Worm (Caenorhabditis elegans) whole organism, L2 larva: Measurements from ENCODE around the gene pgp-1.

Source experiments
- R02D3.7 ChIP-seq: fragments of 150-350 bp; optimal IDR thresholded peaks from 2 replicates; lab custom pipeline; 2014; ENCODE audit warnings: missing biosample characterization, missing genetic modification characterization
- aly-2 ChIP-seq: fragments of 150-350 bp; optimal IDR thresholded peaks from 2 replicates; lab custom pipeline; 2014; ENCODE audit warnings: missing biosample characterization, missing genetic modification characterization
- ama-1 ChIP-seq: fragments of 150-350 bp; optimal IDR thresholded peaks from 2 replicates; lab custom pipeline; 2018; ENCODE audit warnings: inconsistent platforms
- elt-3 ChIP-seq: sonication (generic microtip); optimal IDR thresholded peaks from 2 replicates; lab custom pipeline; 2017; ENCODE audit warnings: missing biosample characterization, missing genetic modification characterization
- lin-39 ChIP-seq: fragments of 150-350 bp; optimal IDR thresholded peaks from 2 replicates; lab custom pipeline; 2014; ENCODE audit warnings: missing biosample characterization, missing genetic modification reagents, missing genetic modification characterization
- snpc-4 ChIP-seq: fragments of 150-350 bp; optimal IDR thresholded peaks from 2 replicates; lab custom pipeline; 2014; ENCODE audit warnings: missing biosample characterization, missing genetic modification characterization
- unc-39 ChIP-seq: fragments of 150-350 bp; optimal IDR thresholded peaks from 2 replicates; lab custom pipeline; 2014; ENCODE audit warnings: missing biosample characterization, missing genetic modification characterization
- zag-1 ChIP-seq: fragments of 150-350 bp; optimal IDR thresholded peaks from 2 replicates; lab custom pipeline; 2014; ENCODE audit warnings: missing biosample characterization, missing genetic modification characterization
- ztf-11 ChIP-seq: sonication (generic microtip); optimal IDR thresholded peaks from 2 replicates; lab custom pipeline; 2017; ENCODE audit warnings: missing biosample characterization, missing genetic modification characterization
- ztf-4 ChIP-seq: fragments of 150-350 bp; optimal IDR thresholded peaks from 2 replicates; lab custom pipeline; 2014; ENCODE audit warnings: missing biosample characterization, missing genetic modification characterization

- no peak for TF ChIP-seq lin-39
- no peak for TF ChIP-seq aly-2
- no peak for TF ChIP-seq zag-1
- TF ChIP-seq ztf-4 (tag; lab: Kevin White, UChicago) = no peak
- no peak for TF ChIP-seq unc-39 (tag; lab: Kevin White, UChicago)
- no peak for TF ChIP-seq snpc-4 (tag; lab: Kevin White, UChicago)
- TF ChIP-seq ama-1 = no peak
- TF ChIP-seq ztf-11 (tag; lab: Kevin White, UChicago) = no peak
- TF ChIP-seq R02D3.7 (tag; lab: Kevin White, UChicago) = no peak
- TF ChIP-seq elt-3 (tag; lab: Kevin White, UChicago) = no peak
These were observed 19.9 kb upstream of the pgp-1 start for ce11 chrIV:12618877-12619276.
